Worm (Caenorhabditis elegans): ENCODE measurements around the gene ekl-6.
A peak's percentile ranks its signal among the peaks of the same experiment; 100 is the strongest.

ekl-6 gene

ce11 chrIII:10095377-10095776, 31.2 kb downstream of the ekl-6 start:
- TF ChIP-seq unc-120 (tag; optimal IDR thresholded peaks at IDR 0.05; ENCODE audit: poor library complexity, severe bottlenecking): no peak
- no peak for TF ChIP-seq ztf-11 (tag; optimal IDR thresholded peaks at IDR 0.05)
- TF ChIP-seq elt-3 (tag; optimal IDR thresholded peaks at IDR 0.05): no peak
- TF ChIP-seq snpc-4 (tag; optimal IDR thresholded peaks at IDR 0.05): no peak
- TF ChIP-seq tbx-8 (GFP tag; optimal IDR thresholded peaks at IDR 0.05): no peak
- TF ChIP-seq elt-1 (tag; optimal IDR thresholded peaks at IDR 0.05; ENCODE audit: borderline replicate concordance, insufficient read depth): no peak

- TF ChIP-seq zip-8 (tag; optimal IDR thresholded peaks at IDR 0.05) (no peak), lsy-2 (tag; optimal IDR thresholded peaks at IDR 0.05) (peak; percentile 89), unc-62 (GFP tag; optimal IDR thresholded peaks at IDR 0.05) (peak; percentile 88), blmp-1 (tag; optimal IDR thresholded peaks at IDR 0.05) (no peak), tbx-8 (GFP tag; optimal IDR thresholded peaks at IDR 0.05) (no peak), sptf-1 (tag; optimal IDR thresholded peaks at IDR 0.05) (peak; percentile 39), nhr-2 (tag; optimal IDR thresholded peaks at IDR 0.05) (peak; percentile 49), sem-2 (GFP tag; optimal IDR thresholded peaks at IDR 0.05) (no peak), drap-1 (GFP tag; optimal IDR thresholded peaks at IDR 0.05) (peak; percentile 72), lin-13 (tag; optimal IDR thresholded peaks at IDR 0.05) (no peak), ceh-43 (GFP tag; optimal IDR thresholded peaks at IDR 0.05) (no peak), nhr-237 (tag; optimal IDR thresholded peaks at IDR 0.05) (peak; percentile 82), M03D4.4 (tag; optimal IDR thresholded peaks at IDR 0.05) (no peak), hlh-1 (tag; optimal IDR thresholded peaks at IDR 0.05) (peak; percentile 91), ham-2 (GFP tag; optimal IDR thresholded peaks at IDR 0.05) (peak; percentile 52), ztf-11 (tag; optimal IDR thresholded peaks at IDR 0.05) (peak; percentile 70), pha-4 (tag; optimal IDR thresholded peaks at IDR 0.05) (peak; percentile 80), elt-3 (tag; optimal IDR thresholded peaks at IDR 0.05) (peak; percentile 41), ceh-83 (GFP tag; optimal IDR thresholded peaks at IDR 0.05) (no peak), unc-39 (tag; optimal IDR thresholded peaks at IDR 0.05) (no peak), cnd-1 (tag; optimal IDR thresholded peaks at IDR 0.05) (peak; percentile 36), lin-32 (GFP tag; optimal IDR thresholded peaks at IDR 0.05) (no peak), mls-2 (tag; optimal IDR thresholded peaks at IDR 0.05) (peak; percentile 70), nhr-76 (tag; optimal IDR thresholded peaks at IDR 0.05) (no peak), unc-120 (tag; optimal IDR thresholded peaks at IDR 0.05; ENCODE audit: poor library complexity, severe bottlenecking) (peak; percentile 72), snpc-4 (tag; optimal IDR thresholded peaks at IDR 0.05) (no peak), mep-1 (tag; optimal IDR thresholded peaks at IDR 0.05) (peak; percentile 32), ces-1 (GFP tag; optimal IDR thresholded peaks at IDR 0.05) (peak; percentile 92), ceh-39 (tag; optimal IDR thresholded peaks at IDR 0.05) (peak; percentile 98), nhr-28 (tag; optimal IDR thresholded peaks at IDR 0.05) (no peak), bed-3 (GFP tag; optimal IDR thresholded peaks at IDR 0.05) (no peak), nhr-12 (tag; optimal IDR thresholded peaks at IDR 0.05) (no peak), mab-5 (tag; optimal IDR thresholded peaks at IDR 0.05) (peak; percentile 78), elt-1 (tag; optimal IDR thresholded peaks at IDR 0.05; ENCODE audit: borderline replicate concordance, insufficient read depth) (no peak), flh-1 (GFP tag; optimal IDR thresholded peaks at IDR 0.05) (no peak)
These were observed 32.3 kb downstream of the ekl-6 start for ce11 chrIII:10096525-10096972.

- no peak for TF ChIP-seq zip-8 (tag; optimal IDR thresholded peaks at IDR 0.05)
These were observed 33.8 kb downstream of the ekl-6 start, which contains the start of gene spop-1 for ce11 chrIII:10097981-10098380. TSS of gene spop-1 (minus strand) at chrIII:10098081.

- TF ChIP-seq bed-3 (GFP tag; optimal IDR thresholded peaks at IDR 0.05): no peak
- TF ChIP-seq unc-120 (tag; optimal IDR thresholded peaks at IDR 0.05; ENCODE audit: poor library complexity, severe bottlenecking): no peak
- no peak for TF ChIP-seq flh-1 (GFP tag; optimal IDR thresholded peaks at IDR 0.05)
- no peak for TF ChIP-seq M03D4.4 (tag; optimal IDR thresholded peaks at IDR 0.05)
- TF ChIP-seq ceh-43 (GFP tag; optimal IDR thresholded peaks at IDR 0.05): no peak
These were observed 37.1 kb downstream of the ekl-6 start, which contains the start of gene kel-10 for ce11 chrIII:10101352-10101751. TSS of gene kel-10 (minus strand) at chrIII:10101452.

Data from whole organism, mixed stage, embryonic.